Worm (Caenorhabditis elegans) whole organism, L1 larva: ENCODE results near the gene B0464.6.

ENCODE experiments used
- ceh-82 ChIP-seq, 3 experiments: fragments of 150-350 bp in 1 of 3; sonication (generic microtip) in 2 of 3; optimal IDR thresholded peaks; 2 replicates each; lab custom pipeline; 2014 to 2017; ENCODE audit warnings: missing biosample characterization in 3 of 3, missing genetic modification characterization in 3 of 3
- elt-3 ChIP-seq, 6 experiments: fragments of 150-350 bp in 1 of 6; sonication (generic microtip); optimal IDR thresholded peaks; 2 replicates each; lab custom pipeline; 2017 to 2018; ENCODE audit warnings: missing biosample characterization in 6 of 6, missing genetic modification characterization in 6 of 6, inconsistent platforms in 1 of 6
- nhr-76 ChIP-seq: sonication (generic microtip); optimal IDR thresholded peaks from 2 replicates; lab custom pipeline; 2017; ENCODE audit warnings: missing biosample characterization, missing genetic modification characterization

ce11 chrIII:9490783-9491547 lies 25.2 kb upstream of the B0464.6 start, which contains the start of the genes dars-1 and ctr-9:
- peak in 1 of 3 experiments; percentile 0 for TF ChIP-seq ceh-82 (tag; optimal IDR thresholded peaks at IDR 0.05; lab: Kevin White, UChicago)
- TF ChIP-seq nhr-76 (tag; lab: Kevin White, UChicago): no peak
- TF ChIP-seq elt-3 (tag; optimal IDR thresholded peaks at IDR 0.05; lab: Kevin White, UChicago): no peak
